Worm (Caenorhabditis elegans): ENCODE measurements around the gene ceeh-2.

DNA sequence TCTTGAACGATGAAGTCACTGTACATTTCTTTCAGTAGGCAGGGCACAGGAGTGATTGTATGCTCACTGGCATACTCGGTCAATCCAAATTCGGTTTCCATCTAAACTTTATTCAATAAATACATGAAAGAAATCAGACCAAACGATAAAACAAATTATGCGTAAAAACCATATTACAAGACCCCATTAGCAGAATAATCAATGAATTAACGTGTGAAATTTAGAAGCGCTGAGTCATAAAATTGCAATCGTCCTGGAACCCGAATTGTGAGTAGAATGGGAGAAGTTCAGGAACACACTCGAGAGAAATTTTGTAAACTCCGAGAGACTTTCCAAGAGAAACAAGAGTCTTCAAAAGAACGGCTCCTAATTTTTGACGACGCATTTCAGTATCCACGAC is 38.3 kb downstream of the ceeh-2 start, which contains the start of gene B0024.11:
- TF ChIP-seq ceh-36 (tag; optimal IDR thresholded peaks at IDR 0.05) = no peak
- no peak for TF ChIP-seq tbx-11 (GFP tag; IDR thresholded peaks at IDR 0.05)
- TF ChIP-seq ama-1 (optimal IDR thresholded peaks at IDR 0.05) = no peak
- TF ChIP-seq tbx-37 (GFP tag; conservative IDR thresholded peaks at IDR 0.05) = no peak
- TF ChIP-seq B0310.2 (tag; optimal IDR thresholded peaks at IDR 0.05) = no peak
- no peak for TF ChIP-seq hnd-1 (tag; optimal IDR thresholded peaks at IDR 0.05)
- TF ChIP-seq tra-4 (tag; optimal IDR thresholded peaks at IDR 0.05) = no peak
- no peak for TF ChIP-seq pes-1 (GFP tag; IDR thresholded peaks at IDR 0.05)

Measured in whole organism, early embryonic.